Fruit fly (Drosophila melanogaster): ENCODE results near the gene CG44362.

dm6 chr3L:11358733-11359132 lies 38.6 kb upstream of the CG44362 start:
- TF ChIP-seq EcR (GFP tag; optimal IDR thresholded peaks at IDR 0.05): no peak
- TF ChIP-seq rn (GFP tag; IDR thresholded peaks at IDR 0.05): no peak
- TF ChIP-seq CG15710 (tag; optimal IDR thresholded peaks at IDR 0.05): no peak
